Worm (Caenorhabditis elegans) whole organism, L3 larva: ENCODE data around the gene nhr-181.

Experiments used
- ama-1 ChIP-seq: fragments of 150-350 bp; optimal IDR thresholded peaks from 2 replicates; lab custom pipeline; 2018
- elt-1 ChIP-seq: fragments of 150-350 bp; optimal IDR thresholded peaks from 2 replicates; lab custom pipeline; 2014; ENCODE audit warnings: missing biosample characterization, missing genetic modification characterization
- fkh-10 ChIP-seq: sonication (generic microtip); optimal IDR thresholded peaks from 2 replicates; lab custom pipeline; 2017; ENCODE audit warnings: missing biosample characterization, missing genetic modification reagents, missing genetic modification characterization
- lin-15B ChIP-seq: fragments of 150-350 bp; optimal IDR thresholded peaks from 2 replicates; lab custom pipeline; 2014; ENCODE audit warnings: missing biosample characterization, missing genetic modification characterization
- lin-39 ChIP-seq: fragments of 150-350 bp; optimal IDR thresholded peaks from 2 replicates; lab custom pipeline; 2018; ENCODE audit warnings: missing biosample characterization, missing genetic modification reagents, missing genetic modification characterization
- nhr-23 ChIP-seq: fragments of 150-350 bp; optimal IDR thresholded peaks from 2 replicates; lab custom pipeline; 2014; ENCODE audit warnings: missing biosample characterization, missing genetic modification reagents, missing genetic modification characterization
- nhr-76 ChIP-seq: fragments of 150-350 bp; sonication (generic microtip); optimal IDR thresholded peaks from 5 replicates; lab custom pipeline; 2014; ENCODE audit warnings: missing biosample characterization, missing genetic modification characterization
- pha-4 ChIP-seq: fragments of 150-350 bp; optimal IDR thresholded peaks from 2 replicates; lab custom pipeline; 2014; ENCODE audit warnings: missing biosample characterization, missing genetic modification reagents, missing genetic modification characterization

ce11 chrV:4104298-4104697 lies 9.5 kb downstream of the nhr-181 start, which contains the start of gene srj-39:
- TF ChIP-seq nhr-76 (tag; lab: Kevin White, UChicago) (no peak), elt-1 (no peak), lin-39 (tag; lab: Kevin White, UChicago) (no peak), pha-4 (tag; lab: Kevin White, UChicago) (no peak), fkh-10 (GFP tag; lab: Kevin White, UChicago) (no peak), ama-1 (lab: Kevin White, UChicago) (no peak), nhr-23 (no peak), lin-15B (tag; lab: Kevin White, UChicago) (no peak)
